Worm (Caenorhabditis elegans) whole organism, dauer: ENCODE measurements around the gene F09E5.14.

Experiments
- unc-62 ChIP-seq: sonication (generic microtip); optimal IDR thresholded peaks from 2 replicates; lab custom pipeline; 2017; ENCODE audit warnings: missing biosample characterization, missing genetic modification reagents, missing genetic modification characterization

The F09E5.14 gene

ce11 chrII:5309720-5310119 is 35.0 kb downstream of the F09E5.14 start:
- no peak for TF ChIP-seq unc-62 (GFP tag; lab: Kevin White, UChicago)

DNA sequence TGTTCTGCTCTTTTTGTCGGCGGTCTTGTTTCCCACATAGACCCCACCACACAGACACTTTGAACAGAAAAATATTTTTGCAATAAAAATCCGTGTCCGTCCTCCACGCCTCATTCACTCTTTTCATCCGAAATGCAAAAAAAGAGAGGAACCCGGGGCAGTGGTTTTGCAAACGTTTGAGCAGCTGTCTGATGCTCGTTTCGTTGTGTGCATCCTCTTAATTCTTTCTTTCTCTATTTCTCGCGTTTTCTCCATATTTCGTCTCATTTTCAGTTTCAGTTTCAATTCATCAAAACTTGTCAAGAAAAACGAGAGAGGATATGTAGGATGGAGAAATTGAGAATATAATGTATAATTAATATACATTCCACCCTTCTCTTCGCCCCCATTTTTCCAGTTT is 35.7 kb downstream of the F09E5.14 start:
- no peak for TF ChIP-seq unc-62 (GFP tag; lab: Kevin White, UChicago)

- TF ChIP-seq unc-62 (GFP tag; lab: Kevin White, UChicago), result no peak
These were observed 37.5 kb downstream of the F09E5.14 start for ce11 chrII:5307203-5307602.

DNA sequence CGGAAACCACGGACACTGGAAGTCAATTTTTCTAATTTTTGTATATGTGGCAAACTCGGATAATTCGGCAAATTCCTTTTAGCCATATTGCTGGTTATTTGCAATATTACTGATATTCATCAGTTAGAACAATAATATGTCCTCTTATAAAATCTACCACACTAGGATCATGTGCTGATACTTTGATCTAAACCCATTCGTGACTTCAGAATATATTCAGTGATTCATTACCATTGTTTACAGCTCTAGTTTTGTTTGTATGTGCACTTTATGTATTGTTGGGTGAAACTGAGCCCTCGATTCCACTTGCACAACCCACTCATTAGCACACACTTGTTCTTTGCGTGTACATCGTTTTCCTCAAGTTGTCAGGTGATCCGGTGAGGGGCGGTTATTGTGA is 38.5 kb downstream of the F09E5.14 start:
- TF ChIP-seq unc-62 (GFP tag; lab: Kevin White, UChicago), result no peak

ce11 chrII:5305121-5305520 is 39.6 kb downstream of the F09E5.14 start:
- no peak for TF ChIP-seq unc-62 (GFP tag; lab: Kevin White, UChicago)

ce11 chrII:5301810-5302209 is 42.9 kb downstream of the F09E5.14 start:
- no peak for TF ChIP-seq unc-62 (GFP tag; lab: Kevin White, UChicago)

DNA sequence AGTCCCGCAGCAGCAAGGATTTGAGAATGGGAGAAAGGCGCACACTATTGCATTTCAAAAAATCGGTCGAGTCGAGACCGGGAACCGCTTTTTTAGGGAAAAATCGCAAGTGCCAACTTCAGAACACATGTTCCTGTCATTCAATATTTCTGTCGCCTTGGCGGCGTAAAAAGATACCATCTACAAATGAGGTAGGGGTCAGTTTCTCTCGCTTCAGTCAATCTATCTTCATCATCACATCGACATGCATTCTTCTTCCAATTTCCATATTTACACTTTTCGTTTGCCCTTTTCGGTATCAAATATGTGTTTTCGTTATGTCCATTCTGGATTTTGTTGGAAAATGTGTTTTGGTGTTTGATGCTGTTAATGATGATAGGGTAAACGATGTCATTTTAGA is 47.0 kb downstream of the F09E5.14 start:
- TF ChIP-seq unc-62 (GFP tag; lab: Kevin White, UChicago), result no peak

- TF ChIP-seq unc-62 (GFP tag; lab: Kevin White, UChicago), result no peak
These were observed 51.3 kb downstream of the F09E5.14 start, which contains the start of gene ZK622.1 for ce11 chrII:5293287-5293850. TSS of gene ZK622.1 (plus strand) at chrII:5293800.
